Worm (Caenorhabditis elegans): Measurements from ENCODE around the gene ZK546.4.
"Not testable (repeated sequence)": the region's sequence is repeated elsewhere in the genome, so short reads cannot be mapped to it uniquely, and the experiment has no call there.

Gene ZK546.4

ce11 chrII:4916462-4916861, 21.4 kb upstream of the ZK546.4 start, which contains the start of gene msp-31:
Gene msp-31, minus strand, starts transcription at chrII:4916562.
- not testable (repeated sequence) for TF ChIP-seq fkh-10 (GFP tag; optimal IDR thresholded peaks at IDR 0.05); lin-15B (tag; optimal IDR thresholded peaks at IDR 0.05); daf-12 (tag; optimal IDR thresholded peaks at IDR 0.05)

ce11 chrII:4918501-4919021, 19.3 kb upstream of the ZK546.4 start:
- no peak for TF ChIP-seq nhr-23 (tag; optimal IDR thresholded peaks at IDR 0.05)
- peak; percentile 32 for TF ChIP-seq nhr-25 (tag; optimal IDR thresholded peaks at IDR 0.05)

- TF ChIP-seq lin-15B (tag; optimal IDR thresholded peaks at IDR 0.05), result no peak
- peak; percentile 11 for TF ChIP-seq nhr-25 (tag; optimal IDR thresholded peaks at IDR 0.05)
- peak; percentile 80 for TF ChIP-seq elt-2 (tag; optimal IDR thresholded peaks at IDR 0.05)
- peak; percentile 32 for TF ChIP-seq pqm-1 (tag; optimal IDR thresholded peaks at IDR 0.05)
These were observed 17.2 kb upstream of the ZK546.4 start for ce11 chrII:4920608-4921007.

- TF ChIP-seq nhr-76 (tag; optimal IDR thresholded peaks at IDR 0.05), result no peak
- no peak for TF ChIP-seq ceh-16 (tag; optimal IDR thresholded peaks at IDR 0.05)
- TF ChIP-seq ceh-28 (tag; optimal IDR thresholded peaks at IDR 0.05), result no peak
- TF ChIP-seq fkh-2 (tag; optimal IDR thresholded peaks at IDR 0.05), result no peak
- TF ChIP-seq nhr-237 (tag; optimal IDR thresholded peaks at IDR 0.05), result no peak
- no peak for TF ChIP-seq mml-1 (tag; optimal IDR thresholded peaks at IDR 0.05)
- TF ChIP-seq lsy-12 (tag; optimal IDR thresholded peaks at IDR 0.05), result no peak
- no peak for TF ChIP-seq nhr-25 (tag; optimal IDR thresholded peaks at IDR 0.05)
- no peak for TF ChIP-seq lin-15B (tag; optimal IDR thresholded peaks at IDR 0.05)
- no peak for TF ChIP-seq ztf-4 (tag; optimal IDR thresholded peaks at IDR 0.05)
- no peak for TF ChIP-seq egl-27 (tag; optimal IDR thresholded peaks at IDR 0.05)
- no peak for TF ChIP-seq fos-1 (tag; optimal IDR thresholded peaks at IDR 0.05)
- TF ChIP-seq nhr-12 (tag; optimal IDR thresholded peaks at IDR 0.05), result no peak
- TF ChIP-seq nhr-11 (tag; optimal IDR thresholded peaks at IDR 0.05), result no peak
- TF ChIP-seq ama-1 (optimal IDR thresholded peaks at IDR 0.05), result no peak
These were observed 13.1 kb upstream of the ZK546.4 start for ce11 chrII:4924729-4925128.

ce11 chrII:4925198-4925764, 12.6 kb upstream of the ZK546.4 start, which contains the start of gene aagr-2:
Gene aagr-2, minus strand, starts transcription at chrII:4925248.
- TF ChIP-seq nhr-237 (tag; optimal IDR thresholded peaks at IDR 0.05), result no peak
- TF ChIP-seq ceh-9 (tag; optimal IDR thresholded peaks at IDR 0.05), result no peak
- no peak for TF ChIP-seq lsy-12 (tag; optimal IDR thresholded peaks at IDR 0.05)
- TF ChIP-seq elt-2 (tag; optimal IDR thresholded peaks at IDR 0.05), result peak; percentile 100
- peak; percentile 74 for TF ChIP-seq pha-4 (tag; optimal IDR thresholded peaks at IDR 0.05)
- no peak for TF ChIP-seq daf-12 (tag; optimal IDR thresholded peaks at IDR 0.05)
- no peak for TF ChIP-seq aly-2 (tag; optimal IDR thresholded peaks at IDR 0.05)
- no peak for TF ChIP-seq elt-1 (tag; optimal IDR thresholded peaks at IDR 0.05)
- TF ChIP-seq pqm-1 (tag; optimal IDR thresholded peaks at IDR 0.05), result peak; percentile 96
- TF ChIP-seq jun-1 (tag; optimal IDR thresholded peaks at IDR 0.05), result peak; percentile 76
- no peak for TF ChIP-seq fos-1 (tag; optimal IDR thresholded peaks at IDR 0.05)

ce11 chrII:4931286-4931685, 6.6 kb upstream of the ZK546.4 start:
- no peak for TF ChIP-seq fkh-10 (GFP tag; optimal IDR thresholded peaks at IDR 0.05)
- TF ChIP-seq nhr-67 (tag; optimal IDR thresholded peaks at IDR 0.05), result no peak
- TF ChIP-seq daf-12 (tag; optimal IDR thresholded peaks at IDR 0.05), result no peak

- not testable (repeated sequence) for TF ChIP-seq sea-2 (GFP tag; optimal IDR thresholded peaks at IDR 0.05); ceh-82 (tag; optimal IDR thresholded peaks at IDR 0.05); skn-1 (tag; optimal IDR thresholded peaks at IDR 0.05)
These were observed 5.1 kb upstream of the ZK546.4 start, which contains the start of gene msp-152 for ce11 chrII:4932727-4933126. Gene msp-152, plus strand, starts transcription at chrII:4933027.

Measured in whole organism, L3 larva.